Worm (Caenorhabditis elegans) whole organism, L1 larva: Measurements from ENCODE around the gene C51E3.6.

Experiments
- nhr-77 ChIP-seq: fragments of 150-350 bp; optimal IDR thresholded peaks from 2 replicates; lab custom pipeline; 2014; ENCODE audit warnings: missing biosample characterization, missing genetic modification characterization
- zag-1 ChIP-seq: fragments of 150-350 bp; optimal IDR thresholded peaks from 2 replicates; lab custom pipeline; 2014; ENCODE audit warnings: missing biosample characterization, missing genetic modification characterization

DNA sequence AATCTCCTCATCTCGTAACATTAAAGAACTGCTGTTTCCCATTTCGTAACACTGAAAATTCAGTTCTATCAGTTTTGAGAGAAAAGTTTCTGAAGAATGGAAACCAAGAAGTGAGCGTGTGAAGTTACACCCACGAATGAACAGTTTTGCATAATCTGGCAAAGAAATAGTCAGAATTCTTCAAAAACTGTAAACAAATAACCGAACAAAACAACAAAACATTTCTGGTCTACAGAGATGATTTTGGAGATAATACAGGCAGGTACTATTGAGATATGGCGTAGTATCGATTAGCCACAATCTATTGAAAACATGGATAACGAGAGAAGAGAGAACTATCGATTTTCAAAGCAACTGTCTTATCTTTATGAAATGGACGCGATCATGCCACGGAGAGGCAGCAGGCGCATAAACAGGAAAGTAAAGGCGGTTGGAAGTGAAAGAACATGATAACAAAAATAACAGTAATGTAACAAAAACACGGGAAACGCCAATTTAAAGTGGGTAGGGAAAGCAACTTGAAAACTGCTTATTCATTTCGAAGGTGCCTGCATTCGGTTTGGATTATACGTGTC is 37.3 kb upstream of the C51E3.6 start, which contains the start of gene chpf-1:
- no peak for TF ChIP-seq nhr-77 (tag; lab: Kevin White, UChicago)
- no peak for TF ChIP-seq zag-1 (tag; lab: Kevin White, UChicago)
